Fruit fly (Drosophila melanogaster) whole organism, embryonic: ENCODE results near the gene Pde6.

Source experiments
- Abd-B ChIP-seq: fragments of 200-800 bp; sonication (Bioruptor generic); optimal IDR thresholded peaks from 2 replicates; lab custom pipeline; 2018; ENCODE audit warnings: missing biosample characterization, mild to moderate bottlenecking, missing genetic modification characterization, moderate library complexity
- C15 ChIP-seq: fragments of 200-800 bp; sonication (Bioruptor generic); IDR thresholded peaks from 3 replicates; pipeline ENCODE4 v1.3.6; 2022; ENCODE audit warnings: missing biosample characterization, missing genetic modification characterization
- CG10321 ChIP-seq: fragments of 200-800 bp; sonication (Bioruptor generic); IDR thresholded peaks from 2 replicates; pipeline ENCODE4 v1.3.6; 2022; ENCODE audit warnings: missing biosample characterization, missing genetic modification characterization
- CG10959 ChIP-seq: fragments of 200-800 bp; sonication (Bioruptor generic); IDR thresholded peaks from 2 replicates; pipeline ENCODE4 v1.3.6; 2022; ENCODE audit warnings: missing biosample characterization, missing genetic modification characterization
- CG11504 ChIP-seq: fragments of 200-800 bp; sonication (Bioruptor generic); optimal IDR thresholded peaks from 3 replicates; lab custom pipeline; 2019; ENCODE audit warnings: missing biosample characterization, mild to moderate bottlenecking, missing genetic modification characterization, moderate library complexity
- CG11560 ChIP-seq: fragments of 200-800 bp; sonication (Bioruptor generic); IDR thresholded peaks from 3 replicates; pipeline ENCODE4 v1.3.6; 2022; ENCODE audit warnings: missing biosample characterization, missing genetic modification characterization
- CG11696 ChIP-seq: fragments of 200-800 bp; sonication (Bioruptor generic); IDR thresholded peaks from 2 replicates; pipeline ENCODE4 v1.3.6; 2022; ENCODE audit warnings: missing biosample characterization, missing genetic modification characterization
- CG12219 ChIP-seq: fragments of 200-800 bp; sonication (Bioruptor generic); optimal IDR thresholded peaks from 3 replicates; lab custom pipeline; 2018; ENCODE audit warnings: missing biosample characterization, mild to moderate bottlenecking, missing genetic modification characterization
- CG13424 ChIP-seq: fragments of 200-800 bp; sonication (Bioruptor generic); optimal IDR thresholded peaks from 2 replicates; lab custom pipeline; 2019; ENCODE audit warnings: missing biosample characterization, mild to moderate bottlenecking, missing genetic modification characterization, moderate library complexity
- CG14050 ChIP-seq: fragments of 200-800 bp; sonication (Bioruptor generic); IDR thresholded peaks from 3 replicates; pipeline ENCODE4 v1.3.6; 2022; ENCODE audit warnings: missing biosample characterization, missing genetic modification characterization
- CG17186 ChIP-seq: fragments of 200-800 bp; sonication (Bioruptor generic); optimal IDR thresholded peaks from 3 replicates; lab custom pipeline; 2017; ENCODE audit warnings: missing biosample characterization, missing genetic modification reagents, missing genetic modification characterization
- CG17829 ChIP-seq: fragments of 200-800 bp; optimal IDR thresholded peaks from 2 replicates; lab custom pipeline; 2019; ENCODE audit warnings: missing biosample characterization, mild to moderate bottlenecking, missing genetic modification characterization, moderate library complexity
- CG1832 ChIP-seq: fragments of 200-800 bp; sonication (Bioruptor generic); optimal IDR thresholded peaks from 2 replicates; lab custom pipeline; 2017; ENCODE audit warnings: missing biosample characterization, mild to moderate bottlenecking, missing genetic modification characterization, inconsistent platforms
- CG30403 ChIP-seq: fragments of 200-800 bp; sonication (Bioruptor generic); optimal IDR thresholded peaks from 3 replicates; lab custom pipeline; 2016; ENCODE audit warnings: missing biosample characterization, missing genetic modification characterization
- CG31365 ChIP-seq: fragments of 200-800 bp; sonication (Bioruptor generic); optimal IDR thresholded peaks from 2 replicates; lab custom pipeline; 2018; ENCODE audit warnings: missing biosample characterization, mild to moderate bottlenecking, missing genetic modification characterization
- CG31388 ChIP-seq: fragments of 200-800 bp; sonication (Bioruptor generic); optimal IDR thresholded peaks from 2 replicates; lab custom pipeline; 2016; ENCODE audit warnings: missing biosample characterization, missing genetic modification characterization
- CG31441 ChIP-seq: fragments of 200-800 bp; sonication (Bioruptor generic); IDR thresholded peaks from 2 replicates; pipeline ENCODE4 v1.3.6; 2022; ENCODE audit warnings: missing biosample characterization, missing genetic modification characterization
- CG32532 ChIP-seq: fragments of 200-800 bp; sonication (Bioruptor generic); IDR thresholded peaks from 2 replicates; pipeline ENCODE4 v1.3.6; 2022; ENCODE audit warnings: missing biosample characterization, missing genetic modification characterization
- CG5953 ChIP-seq: fragments of 200-800 bp; sonication (Bioruptor generic); IDR thresholded peaks from 2 replicates; pipeline ENCODE4 v1.3.6; 2022; ENCODE audit warnings: missing biosample characterization, missing genetic modification characterization
- CG7987 ChIP-seq: fragments of 200-800 bp; sonication (Bioruptor generic); optimal IDR thresholded peaks from 2 replicates; lab custom pipeline; 2018; ENCODE audit warnings: missing biosample characterization, mild to moderate bottlenecking, missing genetic modification characterization, moderate library complexity
- Camta ChIP-seq: fragments of 200-800 bp; sonication (Bioruptor generic); optimal IDR thresholded peaks from 2 replicates; lab custom pipeline; 2016; ENCODE audit warnings: missing biosample characterization, missing genetic modification characterization
- Dbx ChIP-seq: fragments of 200-800 bp; sonication (Bioruptor generic); IDR thresholded peaks from 3 replicates; pipeline ENCODE4 v1.3.6; 2022; ENCODE audit warnings: missing biosample characterization, missing genetic modification characterization
- Drgx ChIP-seq: fragments of 200-800 bp; sonication (Bioruptor generic); IDR thresholded peaks from 2 replicates; pipeline ENCODE4 v1.3.6; 2022; ENCODE audit warnings: missing biosample characterization, missing genetic modification characterization
- Ets65A ChIP-seq: fragments of 200-800 bp; sonication (Bioruptor generic); peaks from one replicate; lab custom pipeline; 2016; ENCODE audit warnings: missing biosample characterization, missing genetic modification characterization
- HLH3B ChIP-seq: fragments of 200-800 bp; sonication (Bioruptor generic); IDR thresholded peaks from 2 replicates; pipeline ENCODE4 v1.3.6; 2022; ENCODE audit warnings: missing biosample characterization, missing genetic modification characterization
- HLH54F ChIP-seq: fragments of 200-800 bp; sonication (Bioruptor generic); optimal IDR thresholded peaks from 3 replicates; lab custom pipeline; 2016; ENCODE audit warnings: missing biosample characterization, missing genetic modification characterization
- Hand ChIP-seq: fragments of 200-800 bp; sonication (Bioruptor generic); optimal IDR thresholded peaks from 2 replicates; lab custom pipeline; 2017; ENCODE audit warnings: mild to moderate bottlenecking, missing biosample characterization, missing genetic modification reagents, missing genetic modification characterization
- Hey ChIP-seq: fragments of 200-800 bp; sonication (Bioruptor generic); optimal IDR thresholded peaks from 3 replicates; lab custom pipeline; 2018; ENCODE audit warnings: missing biosample characterization, mild to moderate bottlenecking, missing genetic modification characterization
- Hsf ChIP-seq: fragments of 200-800 bp; sonication (Bioruptor generic); optimal IDR thresholded peaks from 3 replicates; lab custom pipeline; 2016; ENCODE audit warnings: missing biosample characterization, missing genetic modification characterization
- Jarid2 ChIP-seq: fragments of 200-800 bp; sonication (Bioruptor generic); optimal IDR thresholded peaks from 3 replicates; lab custom pipeline; 2017; ENCODE audit warnings: mild to moderate bottlenecking, missing biosample characterization, missing genetic modification reagents, missing genetic modification characterization
- Med ChIP-seq: fragments of 200-800 bp; sonication (Bioruptor generic); peaks from one replicate; lab custom pipeline; 2016; ENCODE audit warnings: missing biosample characterization, missing genetic modification characterization, mild to moderate bottlenecking, inconsistent platforms, moderate library complexity
- Nf-YB ChIP-seq: fragments of 200-800 bp; sonication (Bioruptor generic); optimal IDR thresholded peaks from 3 replicates; lab custom pipeline; 2019; ENCODE audit warnings: missing biosample characterization, mild to moderate bottlenecking, missing genetic modification characterization, moderate library complexity
- Six4 ChIP-seq: fragments of 200-800 bp; sonication (Bioruptor generic); optimal IDR thresholded peaks from 2 replicates; lab custom pipeline; 2016; ENCODE audit warnings: missing biosample characterization, missing genetic modification characterization
- TFAM ChIP-seq: fragments of 200-800 bp; sonication (Bioruptor generic); optimal IDR thresholded peaks from 2 replicates; lab custom pipeline; 2017; ENCODE audit warnings: missing biosample characterization, missing genetic modification characterization, inconsistent platforms
- chn ChIP-seq: fragments of 200-800 bp; sonication (Bioruptor generic); optimal IDR thresholded peaks from 2 replicates; lab custom pipeline; 2016; ENCODE audit warnings: missing biosample characterization, missing genetic modification characterization
- ci ChIP-seq: fragments of 200-800 bp; sonication (Bioruptor generic); IDR thresholded peaks from 3 replicates; pipeline ENCODE4 v1.3.6; 2022; ENCODE audit warnings: missing biosample characterization, missing genetic modification characterization
- dmrt11E ChIP-seq: fragments of 200-800 bp; sonication (Bioruptor generic); optimal IDR thresholded peaks from 3 replicates; lab custom pipeline; 2018; ENCODE audit warnings: missing biosample characterization, mild to moderate bottlenecking, missing genetic modification characterization, moderate library complexity
- dmrt99B ChIP-seq: fragments of 200-800 bp; sonication (Bioruptor generic); optimal IDR thresholded peaks from 2 replicates; lab custom pipeline; 2018; ENCODE audit warnings: missing biosample characterization, mild to moderate bottlenecking, missing genetic modification characterization, moderate library complexity
- esg ChIP-seq: fragments of 200-800 bp; sonication (Bioruptor generic); conservative IDR thresholded peaks from 2 replicates; pipeline ENCODE4 v1.3.6; 2022; ENCODE audit warnings: missing biosample characterization, missing genetic modification characterization
- eve ChIP-seq, 2 experiments: fragments of >200 bp; optimal IDR thresholded peaks; 2 replicates each; lab custom pipeline; 2017; ENCODE audit warnings: missing biosample characterization in 2 of 2, missing genetic modification characterization in 2 of 2
- gem ChIP-seq: fragments of 200-800 bp; sonication (Bioruptor generic); optimal IDR thresholded peaks from 2 replicates; lab custom pipeline; 2019; ENCODE audit warnings: missing biosample characterization, mild to moderate bottlenecking, missing genetic modification characterization, moderate library complexity
- klu ChIP-seq: fragments of 200-800 bp; sonication (Bioruptor generic); IDR thresholded peaks from 2 replicates; pipeline ENCODE4 v1.3.6; 2022; ENCODE audit warnings: missing biosample characterization, missing genetic modification characterization
- lilli ChIP-seq: fragments of 200-800 bp; sonication (Bioruptor generic); optimal IDR thresholded peaks from 3 replicates; lab custom pipeline; 2016; ENCODE audit warnings: missing biosample characterization, missing genetic modification characterization
- nerfin-1 ChIP-seq: fragments of 200-800 bp; sonication (Bioruptor generic); optimal IDR thresholded peaks from 3 replicates; lab custom pipeline; 2019; ENCODE audit warnings: missing biosample characterization, mild to moderate bottlenecking, missing genetic modification characterization, moderate library complexity
- pan ChIP-seq, 4 experiments: fragments of >200 bp in 3 of 4; fragments of 200-800 bp in 1 of 4; sonication (Bioruptor generic) in 1 of 4; optimal IDR thresholded peaks in 3 of 4; IDR thresholded peaks in 1 of 4; 2 replicates each; pipeline versions ENCODE4 v1.3.6 to Lab custom; 2017 to 2022; ENCODE audit warnings: missing biosample characterization in 2 of 4, missing genetic modification characterization in 2 of 4, mixed read lengths in 1 of 4
- pros ChIP-seq: fragments of 200-800 bp; sonication (Bioruptor generic); optimal IDR thresholded peaks from 3 replicates; lab custom pipeline; 2019; ENCODE audit warnings: missing biosample characterization, mild to moderate bottlenecking, missing genetic modification characterization, moderate library complexity
- ro ChIP-seq: fragments of 200-800 bp; sonication (Bioruptor generic); IDR thresholded peaks from 2 replicates; pipeline ENCODE4 v1.3.6; 2022; ENCODE audit warnings: missing biosample characterization, missing genetic modification characterization
- sd ChIP-seq: fragments of 200-800 bp; sonication (Bioruptor generic); optimal IDR thresholded peaks from 3 replicates; lab custom pipeline; 2018; ENCODE audit warnings: missing biosample characterization, mild to moderate bottlenecking, missing genetic modification characterization, moderate library complexity
- ttk ChIP-seq: fragments of 200-800 bp; sonication (Bioruptor generic); IDR thresholded peaks from 2 replicates; pipeline ENCODE4 v2.1.2; 2022; ENCODE audit warnings: missing biosample characterization, missing genetic modification characterization
- tx ChIP-seq: fragments of 200-800 bp; sonication (Bioruptor generic); optimal IDR thresholded peaks from 2 replicates; lab custom pipeline; 2016; ENCODE audit warnings: missing biosample characterization, missing genetic modification characterization
- zen ChIP-seq: fragments of 200-800 bp; sonication (Bioruptor generic); optimal IDR thresholded peaks from 3 replicates; lab custom pipeline; 2018; ENCODE audit warnings: missing biosample characterization, mild to moderate bottlenecking, missing genetic modification characterization, moderate library complexity

Gene Pde6

dm6 chr3R:14470630-14471029, 87.5 kb downstream of the Pde6 start (continued):
- TF ChIP-seq CG13424 (tag; lab: Kevin White, UChicago) (peak; percentile 43), Dbx (GFP tag; lab: Robert Waterston, UW) (no peak), Abd-B (peak; percentile 15), dmrt11E (peak; percentile 81), C15 (GFP tag; lab: Robert Waterston, UW) (no peak), Camta (GFP tag; lab: Kevin White, UChicago) (peak; percentile 28), CG11560 (tag; lab: Robert Waterston, UW) (no peak), CG30403 (GFP tag; lab: Kevin White, UChicago) (peak; percentile 47), chn (GFP tag; lab: Kevin White, UChicago) (no peak), HLH3B (GFP tag; lab: Robert Waterston, UW) (no peak; the same call in 1 of the 2 replicates), CG10321 (GFP tag; lab: Robert Waterston, UW) (no peak), Ets65A (peak; percentile 80), tx (no peak), CG12219 (GFP tag; lab: Kevin White, UChicago) (peak; percentile 39), Hand (GFP tag; lab: Kevin White, UChicago) (no peak), esg (GFP tag; lab: Robert Waterston, UW) (0 out of 2 replicates have a peak, but pooled peaks have one; percentile 31), CG17186 (GFP tag; lab: Kevin White, UChicago) (no peak), gem (tag; lab: Kevin White, UChicago) (peak; percentile 75), CG31388 (GFP tag; lab: Kevin White, UChicago) (no peak), ro (GFP tag; lab: Robert Waterston, UW) (no peak), Med (GFP tag; lab: Kevin White, UChicago) (peak; percentile 81), Drgx (GFP tag; lab: Robert Waterston, UW) (peak; percentile 76), Six4 (GFP tag; lab: Kevin White, UChicago) (peak; percentile 16), pros (GFP tag; lab: Kevin White, UChicago) (no peak), CG10959 (GFP tag; lab: Robert Waterston, UW) (no peak), CG31365 (tag; lab: Kevin White, UChicago) (no peak), CG14050 (0 out of 3 replicates have a peak, but pooled peaks have one; percentile 29), dmrt99B (tag; lab: Kevin White, UChicago) (peak; percentile 41), eve (GFP tag; optimal IDR thresholded peaks at IDR 0.05; lab: Kevin White, UChicago) (peak in 1 of 2 experiments; percentile 64), CG17829 (tag; lab: Kevin White, UChicago) (peak; percentile 49), nerfin-1 (peak; percentile 11), klu (GFP tag; lab: Robert Waterston, UW) (no peak), Hsf (GFP tag; lab: Kevin White, UChicago) (peak; percentile 55), CG7987 (GFP tag; lab: Kevin White, UChicago) (no peak), sd (tag; lab: Kevin White, UChicago) (no peak), CG1832 (no peak), zen (tag; lab: Kevin White, UChicago) (no peak), lilli (GFP tag; lab: Kevin White, UChicago) (peak; percentile 7), pan (optimal IDR thresholded peaks at IDR 0.05; lab: Kevin White, UChicago) (no peak), pan (GFP tag; optimal IDR thresholded peaks at IDR 0.05 in 1 of 2, IDR thresholded peaks at IDR 0.05 in 1 of 2) (no peak), Hey (tag; lab: Kevin White, UChicago) (no peak), HLH54F (no peak), CG32532 (GFP tag; lab: Robert Waterston, UW) (no peak), Nf-YB (GFP tag; lab: Kevin White, UChicago) (peak; percentile 28), TFAM (GFP tag; lab: Kevin White, UChicago) (no peak), CG31441 (peak; percentile 35; the same call in 1 of the 2 replicates), CG11696 (no peak), Jarid2 (no peak), CG11504 (tag; lab: Kevin White, UChicago) (peak; percentile 57), CG5953 (peak; percentile 41; the same call in 1 of the 2 replicates), ttk (GFP tag; lab: Robert Waterston, UW) (no peak), ci (peak; percentile 50; the same call in 2 of the 3 replicates)
